Worm (Caenorhabditis elegans): ENCODE results near the gene Y51A2D.8.

Y51A2D.8 gene

DNA sequence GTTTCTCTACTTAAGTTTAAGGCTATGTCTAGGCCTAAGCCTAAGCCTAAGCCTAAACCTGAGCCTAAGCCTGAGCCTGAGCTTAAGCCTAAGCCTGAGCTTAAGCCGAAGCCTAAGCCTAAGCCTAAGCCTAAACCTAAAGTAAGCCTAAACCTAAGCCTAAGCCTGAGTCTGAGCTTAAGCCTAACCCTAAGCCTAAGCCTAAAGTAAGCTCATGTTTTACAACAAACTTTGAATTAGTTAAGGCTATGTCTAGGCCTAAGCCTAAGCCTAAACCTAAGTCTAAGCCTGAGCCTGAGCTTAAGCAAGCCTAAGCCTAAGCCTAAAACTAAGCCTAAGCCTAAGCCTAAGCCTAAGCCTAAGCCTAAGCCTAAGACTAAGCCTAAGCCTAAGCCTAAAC, 12.0 kb upstream of the Y51A2D.8 start:
- TF ChIP-seq irx-1 (tag; optimal IDR thresholded peaks at IDR 0.05): no peak
- no peak for TF ChIP-seq unc-30 (tag; optimal IDR thresholded peaks at IDR 0.05)
- no peak for TF ChIP-seq fkh-10 (GFP tag; optimal IDR thresholded peaks at IDR 0.05)
- no peak for TF ChIP-seq pag-3 (tag; optimal IDR thresholded peaks at IDR 0.05; ENCODE audit: borderline replicate concordance, insufficient read depth)
- no peak for TF ChIP-seq skn-1 (tag; optimal IDR thresholded peaks at IDR 0.05)
- TF ChIP-seq snpc-4 (tag; optimal IDR thresholded peaks at IDR 0.05): no peak
- no peak for TF ChIP-seq elt-3 (tag; optimal IDR thresholded peaks at IDR 0.05)
- no peak for TF ChIP-seq nhr-11 (tag; optimal IDR thresholded peaks at IDR 0.05)

- no peak for TF ChIP-seq mab-9 (GFP tag; IDR thresholded peaks at IDR 0.05)
- no peak for TF ChIP-seq ces-1 (GFP tag; optimal IDR thresholded peaks at IDR 0.05)
Measured at ce11 chrV:18564786-18565185, 11.1 kb upstream of the Y51A2D.8 start, which contains the start of gene srg-34. Gene srg-34, minus strand, starts transcription at chrV:18564886.

DNA sequence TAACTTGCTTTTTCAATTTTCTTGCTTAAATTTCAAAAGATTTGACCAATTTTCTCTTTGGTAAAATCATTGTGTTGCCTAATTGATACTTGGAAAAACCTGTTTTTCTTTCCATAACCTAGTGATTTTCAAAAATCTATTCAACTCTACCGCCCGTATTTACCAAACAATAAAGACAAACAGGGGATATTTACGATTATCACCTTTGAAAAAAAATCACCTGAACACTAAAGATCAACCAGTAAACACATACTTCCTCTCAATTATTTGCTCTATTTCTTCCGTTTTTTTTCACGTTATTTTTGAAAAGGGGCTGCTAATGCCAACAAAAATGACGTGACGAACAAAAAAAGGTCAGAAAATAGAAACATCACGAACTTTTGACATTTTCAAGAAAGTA, 7.3 kb upstream of the Y51A2D.8 start:
- TF ChIP-seq nhr-77 (tag; optimal IDR thresholded peaks at IDR 0.05): peak; percentile 3
- no peak for TF ChIP-seq nhr-28 (tag; optimal IDR thresholded peaks at IDR 0.05)
- TF ChIP-seq lin-14 (GFP tag; optimal IDR thresholded peaks at IDR 0.05): peak; percentile 19

DNA sequence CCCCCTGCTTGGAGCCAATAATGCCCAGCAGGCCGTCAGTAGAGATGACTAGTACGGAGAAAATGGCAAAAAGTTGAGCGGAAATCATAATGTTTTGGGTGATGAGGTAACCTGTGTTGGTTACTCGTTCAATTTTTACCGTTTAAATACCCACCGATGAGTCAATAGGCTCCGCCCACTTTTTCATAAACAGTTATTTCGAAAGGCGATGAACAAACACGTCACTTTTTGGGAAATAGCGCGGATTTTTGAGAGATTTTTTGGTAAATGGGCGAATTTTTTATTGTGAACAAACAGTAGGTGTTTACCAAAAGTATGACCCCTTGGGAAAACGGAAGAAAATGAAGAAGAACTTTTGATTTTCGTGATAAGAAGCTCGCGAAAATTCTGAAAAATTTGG, 6.5 kb upstream of the Y51A2D.8 start, which contains the start of gene ttr-26:
Gene ttr-26, minus strand, starts transcription at position 101 of the 400 bp plus-strand sequence.
- TF ChIP-seq nhr-77 (tag; optimal IDR thresholded peaks at IDR 0.05) (peak; percentile 8), unc-98 (GFP tag; IDR thresholded peaks at IDR 0.05) (no peak), ceh-63 (GFP tag; optimal IDR thresholded peaks at IDR 0.05) (no peak), lin-14 (GFP tag; optimal IDR thresholded peaks at IDR 0.05) (peak; percentile 6), mdl-1 (tag; optimal IDR thresholded peaks at IDR 0.05) (no peak), efl-1 (optimal IDR thresholded peaks at IDR 0.05) (no peak), efl-1 (GFP tag; optimal IDR thresholded peaks at IDR 0.05 in 1 of 2) (peak in 1 of 2 experiments; percentile 73), hlh-17 (GFP tag; optimal IDR thresholded peaks at IDR 0.05; ENCODE audit: borderline replicate concordance) (no peak)

DNA sequence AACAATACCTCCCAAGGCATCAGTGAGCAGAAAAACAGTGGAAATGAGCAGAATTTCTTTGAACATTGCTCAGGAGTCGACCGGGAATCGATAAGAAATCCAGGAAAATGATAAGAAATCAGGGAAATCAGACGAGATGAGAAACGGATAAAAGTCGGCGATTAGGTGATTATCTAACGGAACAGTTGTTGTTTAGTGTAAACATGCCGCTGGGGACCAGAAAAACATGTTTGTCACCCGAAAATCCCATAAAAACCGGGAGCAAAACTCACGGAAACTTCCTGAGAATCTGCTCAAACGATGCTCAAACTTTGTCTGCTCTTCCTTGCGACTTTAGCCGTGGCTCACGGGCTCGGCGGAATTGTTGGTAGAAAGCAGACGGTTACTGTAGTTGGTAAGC, 2.8 kb upstream of the Y51A2D.8 start, which contains the start of the genes ttr-24 and ttr-25:
Gene ttr-24, minus strand, starts transcription at position 156 of the 400 bp plus-strand sequence.
Gene ttr-25, plus strand, starts transcription at position 227 of the 400 bp plus-strand sequence.
- TF ChIP-seq nhr-19 (GFP tag; conservative IDR thresholded peaks at IDR 0.05): peak; percentile 28
- TF ChIP-seq lin-13 (GFP tag; optimal IDR thresholded peaks at IDR 0.05): no peak
- TF ChIP-seq unc-130 (tag; optimal IDR thresholded peaks at IDR 0.05): peak; percentile 38
- peak; percentile 32 for TF ChIP-seq lin-14 (GFP tag; optimal IDR thresholded peaks at IDR 0.05)
- TF ChIP-seq dpl-1 (GFP tag; optimal IDR thresholded peaks at IDR 0.05): no peak
- no peak for TF ChIP-seq nhr-20 (tag; optimal IDR thresholded peaks at IDR 0.05)
- peak; percentile 51 for TF ChIP-seq rnt-1 (tag; optimal IDR thresholded peaks at IDR 0.05)
- no peak for TF ChIP-seq nhr-11 (tag; optimal IDR thresholded peaks at IDR 0.05)
- TF ChIP-seq nhr-71 (tag; optimal IDR thresholded peaks at IDR 0.05): peak; percentile 42

- TF ChIP-seq nhr-47 (tag; optimal IDR thresholded peaks at IDR 0.05) (no peak), efl-1 (optimal IDR thresholded peaks at IDR 0.05) (no peak), efl-1 (GFP tag; optimal IDR thresholded peaks at IDR 0.05 in 1 of 2) (no peak)
Measured at ce11 chrV:18536015-18536414, 17.6 kb downstream of the Y51A2D.8 start.

DNA sequence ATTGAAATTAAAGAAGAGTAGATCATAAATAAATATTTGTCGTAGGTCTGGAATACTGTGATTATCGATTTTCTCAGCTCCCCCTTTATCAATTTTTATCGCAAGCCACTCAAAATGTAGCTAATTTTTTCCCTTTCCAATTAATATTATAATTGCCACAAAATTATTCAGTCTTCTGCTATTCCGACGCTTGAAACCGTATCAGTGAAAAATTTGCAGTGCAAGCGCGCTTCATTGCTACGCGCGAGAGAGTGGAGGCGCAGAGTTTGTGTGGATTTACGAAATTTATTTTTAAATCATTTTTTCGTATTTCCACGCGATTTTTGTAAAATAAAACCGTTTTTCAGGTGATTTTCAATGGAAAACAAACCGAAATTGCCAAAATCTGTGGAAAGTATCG, 20.0 kb downstream of the Y51A2D.8 start, which contains the start of gene ints-5:
Gene ints-5, plus strand, starts transcription at position 348 of the 400 bp plus-strand sequence.
- TF ChIP-seq unc-30 (tag; optimal IDR thresholded peaks at IDR 0.05) (no peak), ceh-88 (GFP tag; IDR thresholded peaks at IDR 0.05) (no peak), lin-15B (tag; optimal IDR thresholded peaks at IDR 0.05) (peak; percentile 52), alr-1 (tag; optimal IDR thresholded peaks at IDR 0.05; ENCODE audit: borderline replicate concordance) (no peak), sup-37 (GFP tag; optimal IDR thresholded peaks at IDR 0.05) (no peak), blmp-1 (tag; optimal IDR thresholded peaks at IDR 0.05) (peak; percentile 40), grh-1 (GFP tag; IDR thresholded peaks at IDR 0.05) (0 out of 2 replicates have a peak, but pooled peaks have one; percentile 11), snu-23 (GFP tag; optimal IDR thresholded peaks at IDR 0.05) (peak; percentile 77), nhr-19 (GFP tag; conservative IDR thresholded peaks at IDR 0.05) (peak; percentile 82), efl-1 (optimal IDR thresholded peaks at IDR 0.05) (peak; percentile 75), efl-1 (GFP tag; optimal IDR thresholded peaks at IDR 0.05 in 1 of 2) (peak; percentile 64 to 96), elt-3 (tag; optimal IDR thresholded peaks at IDR 0.05) (peak in 1 of 6 experiments; percentile 52), nhr-71 (tag; optimal IDR thresholded peaks at IDR 0.05) (peak; percentile 81), lin-13 (GFP tag; optimal IDR thresholded peaks at IDR 0.05) (peak; percentile 46), fkh-8 (tag; optimal IDR thresholded peaks at IDR 0.05) (peak; percentile 59), snpc-4 (tag; optimal IDR thresholded peaks at IDR 0.05) (no peak), unc-62 (GFP tag; optimal IDR thresholded peaks at IDR 0.05) (no peak), rnt-1 (tag; optimal IDR thresholded peaks at IDR 0.05) (peak; percentile 75), nhr-90 (tag; optimal IDR thresholded peaks at IDR 0.05; ENCODE audit: poor library complexity) (no peak), nhr-85 (tag) (peak; percentile 66), tbx-2 (tag; optimal IDR thresholded peaks at IDR 0.05) (peak; percentile 55)
